Fruit fly (Drosophila melanogaster) whole organism, embryonic: ENCODE measurements around the gene CG4972.

Experiments used
- Bdp1 ChIP-seq: fragments of 200-800 bp; sonication (Bioruptor generic); optimal IDR thresholded peaks from 3 replicates; lab custom pipeline; 2016; ENCODE audit warnings: missing biosample characterization, missing genetic modification characterization
- CG10431 ChIP-seq: fragments of 200-800 bp; sonication (Bioruptor generic); optimal IDR thresholded peaks from 3 replicates; lab custom pipeline; 2018; ENCODE audit warnings: missing biosample characterization, mild to moderate bottlenecking, missing genetic modification characterization
- CG10565 ChIP-seq: fragments of 200-800 bp; sonication (Bioruptor generic); optimal IDR thresholded peaks from 3 replicates; lab custom pipeline; 2016; ENCODE audit warnings: missing biosample characterization, mild to moderate bottlenecking, missing genetic modification characterization
- CG10979 ChIP-seq: fragments of 200-800 bp; sonication (Bioruptor generic); optimal IDR thresholded peaks from 2 replicates; lab custom pipeline; 2018; ENCODE audit warnings: missing biosample characterization, mild to moderate bottlenecking, missing genetic modification characterization, moderate library complexity
- CG12236 ChIP-seq: fragments of 200-800 bp; sonication (Bioruptor generic); optimal IDR thresholded peaks from 2 replicates; lab custom pipeline; 2016; ENCODE audit warnings: missing biosample characterization, missing genetic modification characterization
- CG12299 ChIP-seq: fragments of 200-800 bp; sonication (Bioruptor generic); optimal IDR thresholded peaks from 2 replicates; lab custom pipeline; 2018; ENCODE audit warnings: missing biosample characterization, mild to moderate bottlenecking, missing genetic modification characterization
- CG12942 ChIP-seq: fragments of 200-800 bp; sonication (Bioruptor generic); optimal IDR thresholded peaks from 3 replicates; lab custom pipeline; 2016; ENCODE audit warnings: missing biosample characterization, missing genetic modification characterization
- CG2199 ChIP-seq: fragments of 200-800 bp; sonication (Bioruptor generic); IDR thresholded peaks from 3 replicates; pipeline ENCODE4 v1.3.6; 2022; ENCODE audit warnings: missing biosample characterization, missing genetic modification characterization
- CG30020 ChIP-seq: fragments of 200-800 bp; optimal IDR thresholded peaks from 2 replicates; lab custom pipeline; 2019; ENCODE audit warnings: missing biosample characterization, mild to moderate bottlenecking, missing genetic modification characterization, moderate library complexity
- CG31441 ChIP-seq: fragments of 200-800 bp; sonication (Bioruptor generic); IDR thresholded peaks from 2 replicates; pipeline ENCODE4 v1.3.6; 2022; ENCODE audit warnings: missing biosample characterization, missing genetic modification characterization
- CG4360 ChIP-seq: fragments of 200-800 bp; sonication (Bioruptor generic); IDR thresholded peaks from 2 replicates; pipeline ENCODE4 v1.3.6; 2022; ENCODE audit warnings: missing biosample characterization, missing genetic modification characterization
- CG43689 ChIP-seq: fragments of 200-800 bp; sonication (Bioruptor generic); IDR thresholded peaks from 2 replicates; pipeline ENCODE4 v1.3.6; 2022; ENCODE audit warnings: missing biosample characterization, missing genetic modification characterization
- CG4404 ChIP-seq: fragments of 200-800 bp; sonication (Bioruptor generic); IDR thresholded peaks from 2 replicates; pipeline ENCODE4 v1.3.6; 2022; ENCODE audit warnings: missing biosample characterization, missing genetic modification characterization
- CG4424 ChIP-seq: fragments of 200-800 bp; sonication (Bioruptor generic); optimal IDR thresholded peaks from 3 replicates; lab custom pipeline; 2016; ENCODE audit warnings: missing biosample characterization, missing genetic modification characterization
- CG7556 ChIP-seq: fragments of 200-800 bp; sonication (Bioruptor generic); optimal IDR thresholded peaks from 2 replicates; lab custom pipeline; 2017; ENCODE audit warnings: missing biosample characterization, mild to moderate bottlenecking, missing genetic modification characterization
- CG7745 ChIP-seq: fragments of 200-800 bp; sonication (Bioruptor generic); optimal IDR thresholded peaks from 2 replicates; lab custom pipeline; 2018; ENCODE audit warnings: missing biosample characterization, mild to moderate bottlenecking, missing genetic modification characterization, moderate library complexity
- CG8281 ChIP-seq: fragments of 200-800 bp; sonication (Bioruptor generic); optimal IDR thresholded peaks from 2 replicates; lab custom pipeline; 2018; ENCODE audit warnings: missing biosample characterization, mild to moderate bottlenecking, missing genetic modification characterization, moderate library complexity
- CG8290 ChIP-seq, 3 experiments: fragments of 200-800 bp; sonication (Bioruptor generic); optimal IDR thresholded peaks; 2 replicates each; lab custom pipeline; 2016 to 2019; ENCODE audit warnings: missing biosample characterization in 3 of 3, missing genetic modification characterization in 3 of 3, mild to moderate bottlenecking in 2 of 3, moderate library complexity in 1 of 3
- CG8765 ChIP-seq: fragments of 200-800 bp; sonication (Bioruptor generic); IDR thresholded peaks from 2 replicates; pipeline ENCODE4 v1.3.6; 2022; ENCODE audit warnings: missing biosample characterization, missing genetic modification characterization
- CG9437 ChIP-seq: fragments of 200-800 bp; sonication (Bioruptor generic); optimal IDR thresholded peaks from 2 replicates; lab custom pipeline; 2018; ENCODE audit warnings: missing biosample characterization, mild to moderate bottlenecking, missing genetic modification characterization
- Dfd ChIP-seq, 2 experiments: fragments of >200 bp; optimal IDR thresholded peaks; 2 replicates each; lab custom pipeline; 2017; ENCODE audit warnings: missing biosample characterization in 2 of 2, missing genetic modification characterization in 2 of 2
- Drgx ChIP-seq: fragments of 200-800 bp; sonication (Bioruptor generic); IDR thresholded peaks from 2 replicates; pipeline ENCODE4 v1.3.6; 2022; ENCODE audit warnings: missing biosample characterization, missing genetic modification characterization
- E2f2 ChIP-seq: fragments of 200-800 bp; sonication (Bioruptor generic); IDR thresholded peaks from 2 replicates; pipeline ENCODE4 v1.3.6; 2022; ENCODE audit warnings: missing biosample characterization, missing genetic modification characterization
- ERR ChIP-seq: fragments of 200-800 bp; sonication (Bioruptor generic); optimal IDR thresholded peaks from 2 replicates; lab custom pipeline; 2016; ENCODE audit warnings: missing biosample characterization, missing genetic modification characterization
- Fer1 ChIP-seq: fragments of 200-800 bp; sonication (Bioruptor generic); optimal IDR thresholded peaks from 2 replicates; lab custom pipeline; 2017; ENCODE audit warnings: missing biosample characterization, mild to moderate bottlenecking, missing genetic modification characterization
- GATAe ChIP-seq: fragments of 200-800 bp; sonication (Bioruptor generic); conservative IDR thresholded peaks from 2 replicates; pipeline ENCODE4 v1.3.6; 2022; ENCODE audit warnings: missing biosample characterization, missing genetic modification characterization
- Jarid2 ChIP-seq: fragments of 200-800 bp; sonication (Bioruptor generic); optimal IDR thresholded peaks from 3 replicates; lab custom pipeline; 2017; ENCODE audit warnings: mild to moderate bottlenecking, missing biosample characterization, missing genetic modification reagents, missing genetic modification characterization
- Lim3 ChIP-seq: fragments of 200-800 bp; sonication (Bioruptor generic); IDR thresholded peaks from 2 replicates; pipeline ENCODE4 v1.3.6; 2022; ENCODE audit warnings: missing biosample characterization, missing genetic modification characterization
- NFAT ChIP-seq: fragments of 200-800 bp; sonication (Bioruptor generic); IDR thresholded peaks from 2 replicates; pipeline ENCODE4 v1.3.6; 2022; ENCODE audit warnings: missing biosample characterization, missing genetic modification characterization
- Oli ChIP-seq: fragments of 200-800 bp; sonication (Bioruptor generic); optimal IDR thresholded peaks from 2 replicates; lab custom pipeline; 2018; ENCODE audit warnings: missing biosample characterization, mild to moderate bottlenecking, missing genetic modification characterization, moderate library complexity
- Rfx ChIP-seq: fragments of 200-800 bp; sonication (Bioruptor generic); IDR thresholded peaks from 2 replicates; pipeline ENCODE4 v1.3.6; 2022; ENCODE audit warnings: missing biosample characterization, missing genetic modification characterization
- Stat92E ChIP-seq, 3 experiments: fragments of >200 bp in 2 of 3; fragments of 200-800 bp in 1 of 3; sonication (Bioruptor generic) in 1 of 3; optimal IDR thresholded peaks; 2 replicates each; lab custom pipeline; 2017 to 2019; ENCODE audit warnings: missing biosample characterization in 3 of 3, missing genetic modification characterization in 3 of 3, mild to moderate bottlenecking in 1 of 3, moderate library complexity in 1 of 3
- amos ChIP-seq: fragments of 200-800 bp; sonication (Bioruptor generic); IDR thresholded peaks from 2 replicates; pipeline ENCODE4 v1.3.6; 2022; ENCODE audit warnings: missing biosample characterization, missing genetic modification characterization; ENCODE audit not compliant: partially characterized antibody
- az2 ChIP-seq: fragments of 200-800 bp; sonication (Bioruptor generic); optimal IDR thresholded peaks from 3 replicates; lab custom pipeline; 2016; ENCODE audit warnings: missing biosample characterization, missing genetic modification characterization
- cato ChIP-seq: fragments of 200-800 bp; sonication (Bioruptor generic); optimal IDR thresholded peaks from 2 replicates; lab custom pipeline; 2016; ENCODE audit warnings: missing biosample characterization, missing genetic modification characterization, borderline replicate concordance
- chif ChIP-seq, 2 experiments: fragments of 200-800 bp; sonication (Bioruptor generic); optimal IDR thresholded peaks; 3 replicates each; lab custom pipeline; 2016; ENCODE audit warnings: missing biosample characterization in 2 of 2, missing genetic modification characterization in 2 of 2
- chn ChIP-seq: fragments of 200-800 bp; sonication (Bioruptor generic); optimal IDR thresholded peaks from 2 replicates; lab custom pipeline; 2016; ENCODE audit warnings: missing biosample characterization, missing genetic modification characterization
- dmrt99B ChIP-seq: fragments of 200-800 bp; sonication (Bioruptor generic); optimal IDR thresholded peaks from 2 replicates; lab custom pipeline; 2018; ENCODE audit warnings: missing biosample characterization, mild to moderate bottlenecking, missing genetic modification characterization, moderate library complexity
- dysf ChIP-seq: fragments of 200-800 bp; sonication (Bioruptor generic); IDR thresholded peaks from 3 replicates; pipeline ENCODE4 v1.3.6; 2022; ENCODE audit warnings: missing biosample characterization, missing genetic modification characterization
- grn ChIP-seq: fragments of 200-800 bp; sonication (Bioruptor generic); optimal IDR thresholded peaks from 3 replicates; lab custom pipeline; 2017; ENCODE audit warnings: missing biosample characterization, missing genetic modification characterization
- gt ChIP-seq: fragments of 200-800 bp; sonication (Bioruptor generic); IDR thresholded peaks from 2 replicates; pipeline ENCODE4 v1.3.6; 2022; ENCODE audit warnings: missing biosample characterization, missing genetic modification characterization
- lbe ChIP-seq: fragments of 200-800 bp; sonication (Bioruptor generic); optimal IDR thresholded peaks from 2 replicates; lab custom pipeline; 2016; ENCODE audit warnings: missing biosample characterization, mild to moderate bottlenecking, missing genetic modification characterization
- nau ChIP-seq: fragments of 200-800 bp; sonication (Bioruptor generic); optimal IDR thresholded peaks from 3 replicates; lab custom pipeline; 2017; ENCODE audit warnings: missing biosample characterization, mild to moderate bottlenecking, missing genetic modification characterization, missing genetic modification reagents
- pan ChIP-seq, 4 experiments: fragments of >200 bp in 3 of 4; fragments of 200-800 bp in 1 of 4; sonication (Bioruptor generic) in 1 of 4; optimal IDR thresholded peaks in 3 of 4; IDR thresholded peaks in 1 of 4; 2 replicates each; pipeline versions ENCODE4 v1.3.6 to Lab custom; 2017 to 2022; ENCODE audit warnings: missing biosample characterization in 2 of 4, missing genetic modification characterization in 2 of 4, mixed read lengths in 1 of 4
- pzg ChIP-seq: fragments of 200-800 bp; sonication (Bioruptor generic); optimal IDR thresholded peaks from 3 replicates; lab custom pipeline; 2018; ENCODE audit warnings: missing biosample characterization, mild to moderate bottlenecking, missing genetic modification characterization, moderate library complexity
- sc ChIP-seq, 3 experiments: fragments of >200 bp in 2 of 3; fragments of 200-800 bp in 1 of 3; sonication (Bioruptor generic) in 1 of 3; optimal IDR thresholded peaks; 2 replicates in 2 of 3; 3 replicates in 1 of 3; lab custom pipeline; 2017; ENCODE audit warnings: mild to moderate bottlenecking in 1 of 3, missing biosample characterization in 1 of 3, missing genetic modification characterization in 1 of 3, missing genetic modification reagents in 1 of 3
- seq ChIP-seq: fragments of 200-800 bp; sonication (Bioruptor generic); IDR thresholded peaks from 2 replicates; pipeline ENCODE4 v1.3.6; 2022; ENCODE audit warnings: missing biosample characterization, missing genetic modification characterization
- wek ChIP-seq: fragments of 200-800 bp; sonication (Bioruptor generic); optimal IDR thresholded peaks from 3 replicates; lab custom pipeline; 2018; ENCODE audit warnings: missing biosample characterization, mild to moderate bottlenecking, missing genetic modification characterization, moderate library complexity

Gene CG4972

dm6 chr2L:10339212-10339721 is 24.7 kb downstream of the CG4972 start, which contains the start of gene SamDC (continued):
- TF ChIP-seq CG12299 (no peak), CG7556 (GFP tag; lab: Kevin White, UChicago) (peak; percentile 21), CG4424 (no peak), CG8290 (GFP tag; optimal IDR thresholded peaks at IDR 0.05; lab: Kevin White, UChicago) (peak; percentile 80), CG8290 (tag; optimal IDR thresholded peaks at IDR 0.05; lab: Kevin White, UChicago) (peak; percentile 1 to 79), CG12942 (peak; percentile 4), dysf (GFP tag; lab: Robert Waterston, UW) (peak; percentile 59; the same call in 1 of the 3 replicates), CG4360 (GFP tag; lab: Robert Waterston, UW) (0 out of 2 replicates have a peak, but pooled peaks have one; percentile 31), CG12236 (GFP tag; lab: Kevin White, UChicago) (no peak), gt (no peak), ERR (GFP tag; lab: Kevin White, UChicago) (no peak), dmrt99B (tag; lab: Kevin White, UChicago) (peak; percentile 26), chif (GFP tag; optimal IDR thresholded peaks at IDR 0.05; lab: Kevin White, UChicago) (peak in 1 of 2 experiments; percentile 24), Lim3 (GFP tag; lab: Robert Waterston, UW) (no peak), Dfd (GFP tag; optimal IDR thresholded peaks at IDR 0.05; lab: Kevin White, UChicago) (peak in 1 of 2 experiments; percentile 77), CG8765 (GFP tag; lab: Robert Waterston, UW) (no peak), sc (optimal IDR thresholded peaks at IDR 0.05; lab: Kevin White, UChicago) (no peak), sc (GFP tag; optimal IDR thresholded peaks at IDR 0.05; lab: Kevin White, UChicago) (no peak), nau (GFP tag; lab: Kevin White, UChicago) (no peak), CG31441 (GFP tag; lab: Robert Waterston, UW) (peak; percentile 49; the same call in 1 of the 2 replicates), CG8281 (tag; lab: Kevin White, UChicago) (no peak), amos (peak; percentile 88; the same call in 1 of the 2 replicates), lbe (GFP tag; lab: Kevin White, UChicago) (peak; percentile 13), Stat92E (GFP tag; optimal IDR thresholded peaks at IDR 0.05; lab: Kevin White, UChicago) (peak in 2 of 3 experiments; percentile 12 to 85), cato (no peak), az2 (peak; percentile 53), GATAe (GFP tag; lab: Robert Waterston, UW) (no peak), Rfx (GFP tag; lab: Robert Waterston, UW) (peak; percentile 69), CG43689 (GFP tag; lab: Robert Waterston, UW) (no peak), CG30020 (tag; lab: Kevin White, UChicago) (peak; percentile 97), CG10979 (tag; lab: Kevin White, UChicago) (peak; percentile 16), NFAT (GFP tag; lab: Robert Waterston, UW) (peak; percentile 71; the same call in 1 of the 2 replicates), pzg (GFP tag; lab: Kevin White, UChicago) (peak; percentile 88), wek (GFP tag; lab: Kevin White, UChicago) (peak; percentile 13), CG10565 (GFP tag; lab: Kevin White, UChicago) (no peak), pan (optimal IDR thresholded peaks at IDR 0.05; lab: Kevin White, UChicago) (no peak), pan (GFP tag; optimal IDR thresholded peaks at IDR 0.05 in 1 of 2, IDR thresholded peaks at IDR 0.05 in 1 of 2) (peak in 1 of 2 experiments; percentile 49), CG10431 (GFP tag; lab: Kevin White, UChicago) (no peak), E2f2 (GFP tag; lab: Robert Waterston, UW) (peak; percentile 42), grn (GFP tag; lab: Kevin White, UChicago) (peak; percentile 99), seq (no peak), Oli (tag; lab: Kevin White, UChicago) (no peak), chn (GFP tag; lab: Kevin White, UChicago) (peak; percentile 10), Drgx (no peak; the same call in 1 of the 2 replicates), CG7745 (tag; lab: Kevin White, UChicago) (peak; percentile 54), CG2199 (GFP tag; lab: Robert Waterston, UW) (peak; percentile 67; the same call in 2 of the 3 replicates), Fer1 (GFP tag; lab: Kevin White, UChicago) (peak; percentile 44), CG4404 (no peak), Jarid2 (GFP tag; lab: Kevin White, UChicago) (no peak), CG9437 (GFP tag; lab: Kevin White, UChicago) (peak; percentile 25), Bdp1 (no peak)
